Worm (Caenorhabditis elegans): ENCODE results near the gene T07A5.7.

Gene T07A5.7

DNA sequence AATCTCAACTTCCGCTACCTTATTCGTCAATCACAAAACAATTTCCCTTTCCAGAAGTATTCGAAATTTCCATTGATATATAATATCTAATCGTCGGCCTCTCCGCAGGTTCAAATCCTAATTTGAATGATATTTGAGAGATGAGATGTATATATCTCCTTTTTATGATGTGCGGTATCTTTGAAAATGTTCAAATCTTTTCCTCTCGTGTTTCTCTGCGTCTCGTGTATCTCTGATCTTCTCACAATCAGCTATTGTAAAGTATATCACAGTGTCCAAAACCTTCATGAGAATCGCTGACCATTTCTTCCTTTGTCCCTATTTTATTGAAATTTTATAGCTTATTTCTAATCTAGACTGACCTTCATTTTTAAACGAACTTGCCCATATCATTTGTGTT lies 21.1 kb downstream of the T07A5.7 start:
- no peak for TF ChIP-seq pqm-1 (tag; optimal IDR thresholded peaks at IDR 0.05)
- no peak for TF ChIP-seq ref-2 (tag; optimal IDR thresholded peaks at IDR 0.05)
- TF ChIP-seq pros-1 (tag; optimal IDR thresholded peaks at IDR 0.05) = no peak
- no peak for TF ChIP-seq Y22D7AL.16 (tag; optimal IDR thresholded peaks at IDR 0.05)
- TF ChIP-seq K09A11.1 (tag; optimal IDR thresholded peaks at IDR 0.05; ENCODE audit: insufficient read depth) = no peak
- no peak for TF ChIP-seq mec-3 (tag; optimal IDR thresholded peaks at IDR 0.05; ENCODE audit: borderline replicate concordance)
- no peak for TF ChIP-seq unc-55 (GFP tag; optimal IDR thresholded peaks at IDR 0.05)
- no peak for TF ChIP-seq ceh-24 (tag; optimal IDR thresholded peaks at IDR 0.05)

DNA sequence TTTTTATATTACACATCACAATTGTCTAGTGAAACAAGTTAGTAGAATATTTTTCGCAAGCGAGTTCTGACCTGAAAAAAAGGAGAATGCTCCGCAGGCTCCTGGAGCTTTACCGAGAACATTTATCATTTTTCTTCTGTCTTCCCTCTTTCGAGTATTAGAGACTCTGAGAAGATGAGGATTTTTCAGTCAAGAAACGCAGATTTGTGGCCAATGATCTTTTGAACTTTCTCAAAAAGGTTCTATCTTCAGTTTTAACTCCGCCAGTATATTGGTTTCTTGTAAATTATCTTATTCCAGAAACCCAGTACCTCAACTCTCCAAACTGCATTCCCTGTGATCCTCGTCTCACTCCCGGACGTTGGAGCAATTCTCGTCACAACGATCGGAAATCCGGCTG lies 25.3 kb downstream of the T07A5.7 start, which contains the start of gene K10G9.2:
Gene K10G9.2 (plus strand): TSS at position 301 of the 400 bp plus-strand sequence.
- TF ChIP-seq nhr-232 (tag; optimal IDR thresholded peaks at IDR 0.05) = no peak
- no peak for TF ChIP-seq sdc-2 (tag; optimal IDR thresholded peaks at IDR 0.05)
- TF ChIP-seq tbx-2 (tag; optimal IDR thresholded peaks at IDR 0.05) = no peak
- no peak for TF ChIP-seq pros-1 (tag; optimal IDR thresholded peaks at IDR 0.05)
- no peak for TF ChIP-seq gmeb-2 (tag; optimal IDR thresholded peaks at IDR 0.05)
- TF ChIP-seq npax-4 (tag; optimal IDR thresholded peaks at IDR 0.05) = no peak
- TF ChIP-seq pha-4 (tag; optimal IDR thresholded peaks at IDR 0.05) = no peak
- TF ChIP-seq unc-86 (tag; optimal IDR thresholded peaks at IDR 0.05) = no peak
- TF ChIP-seq zip-5 (tag; optimal IDR thresholded peaks at IDR 0.05) = no peak
- no peak for TF ChIP-seq K02D7.2 (tag; optimal IDR thresholded peaks at IDR 0.05)
- no peak for TF ChIP-seq nhr-11 (tag; optimal IDR thresholded peaks at IDR 0.05)
- TF ChIP-seq madf-2 (tag; optimal IDR thresholded peaks at IDR 0.05) = no peak
- TF ChIP-seq lim-6 (tag; optimal IDR thresholded peaks at IDR 0.05) = no peak
- no peak for TF ChIP-seq K09A11.1 (tag; optimal IDR thresholded peaks at IDR 0.05; ENCODE audit: insufficient read depth)
- TF ChIP-seq odd-2 (tag; optimal IDR thresholded peaks at IDR 0.05) = no peak
- no peak for TF ChIP-seq ceh-48 (tag; optimal IDR thresholded peaks at IDR 0.05)

DNA sequence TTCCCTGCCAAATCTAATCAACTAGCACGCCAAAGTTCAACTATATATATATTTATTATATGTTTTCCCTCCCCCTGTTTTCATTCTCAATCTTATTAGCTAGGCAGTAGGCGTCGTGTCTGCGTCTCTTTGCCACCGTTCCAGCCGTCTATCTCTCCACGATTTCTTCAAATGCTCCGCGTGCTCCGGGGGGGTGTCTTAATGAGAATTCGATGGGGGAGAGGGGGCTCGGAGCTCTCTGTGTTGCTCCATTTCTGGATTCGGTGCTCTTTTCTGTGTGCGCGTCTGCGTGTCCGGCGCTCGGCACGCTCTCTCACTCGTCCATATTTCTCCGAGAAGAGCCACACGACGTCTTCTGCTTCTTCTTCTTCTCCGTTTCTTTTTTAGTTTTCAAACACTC lies 26.7 kb downstream of the T07A5.7 start:
- TF ChIP-seq hlh-15 (tag; optimal IDR thresholded peaks at IDR 0.05) (no peak), dmd-4 (tag; optimal IDR thresholded peaks at IDR 0.05; ENCODE audit: borderline replicate concordance) (no peak), pqm-1 (tag; optimal IDR thresholded peaks at IDR 0.05) (no peak), odd-2 (tag; optimal IDR thresholded peaks at IDR 0.05) (no peak), nfya-1 (tag; optimal IDR thresholded peaks at IDR 0.05) (peak; percentile 50), ceh-48 (tag; optimal IDR thresholded peaks at IDR 0.05) (peak; percentile 73), ceh-14 (tag; optimal IDR thresholded peaks at IDR 0.05) (peak; percentile 78), hlh-30 (tag; optimal IDR thresholded peaks at IDR 0.05; ENCODE audit: insufficient read depth) (peak; percentile 27), fkh-10 (GFP tag; optimal IDR thresholded peaks at IDR 0.05) (peak; percentile 71), tbx-2 (tag; optimal IDR thresholded peaks at IDR 0.05) (peak; percentile 58), ceh-34 (tag; optimal IDR thresholded peaks at IDR 0.05) (no peak), ztf-16 (tag; optimal IDR thresholded peaks at IDR 0.05) (no peak), ceh-6 (GFP tag; optimal IDR thresholded peaks at IDR 0.05) (peak; percentile 18), elt-4 (tag; optimal IDR thresholded peaks at IDR 0.05) (no peak), ahr-1 (tag; optimal IDR thresholded peaks at IDR 0.05) (no peak), ref-2 (tag; optimal IDR thresholded peaks at IDR 0.05) (peak; percentile 14), che-1 (tag; optimal IDR thresholded peaks at IDR 0.05) (peak; percentile 14), unc-42 (tag; optimal IDR thresholded peaks at IDR 0.05) (peak; percentile 94), ceh-2 (tag; optimal IDR thresholded peaks at IDR 0.05) (no peak), ceh-31 (tag; optimal IDR thresholded peaks at IDR 0.05) (peak; percentile 76), ceh-19 (GFP tag; optimal IDR thresholded peaks at IDR 0.05) (peak; percentile 36), zip-5 (tag; optimal IDR thresholded peaks at IDR 0.05) (no peak), C08G9.2 (tag; optimal IDR thresholded peaks at IDR 0.05) (no peak), rnt-1 (tag; optimal IDR thresholded peaks at IDR 0.05) (no peak), lin-11 (tag; optimal IDR thresholded peaks at IDR 0.05) (no peak)
